Fruit fly (Drosophila melanogaster) whole organism, embryonic: ENCODE results near the gene CG31161.

Experiments used
- Asciz ChIP-seq: fragments of 200-800 bp; sonication (Bioruptor generic); optimal IDR thresholded peaks from 2 replicates; lab custom pipeline; 2017; ENCODE audit warnings: missing biosample characterization, mild to moderate bottlenecking, missing genetic modification characterization, missing genetic modification reagents
- Awh ChIP-seq: fragments of 200-800 bp; sonication (Bioruptor generic); IDR thresholded peaks from 2 replicates; pipeline ENCODE4, ENCODE4 v1.3.6; 2022; ENCODE audit warnings: missing biosample characterization, missing genetic modification characterization
- CG10431 ChIP-seq: fragments of 200-800 bp; sonication (Bioruptor generic); optimal IDR thresholded peaks from 3 replicates; lab custom pipeline; 2018; ENCODE audit warnings: missing biosample characterization, mild to moderate bottlenecking, missing genetic modification characterization
- CG10565 ChIP-seq: fragments of 200-800 bp; sonication (Bioruptor generic); optimal IDR thresholded peaks from 3 replicates; lab custom pipeline; 2016; ENCODE audit warnings: missing biosample characterization, mild to moderate bottlenecking, missing genetic modification characterization
- CG11093 ChIP-seq: fragments of 200-800 bp; sonication (Bioruptor generic); IDR thresholded peaks from 3 replicates; pipeline ENCODE4 v1.3.6; 2022; ENCODE audit warnings: missing biosample characterization, missing genetic modification characterization
- CG12219 ChIP-seq: fragments of 200-800 bp; sonication (Bioruptor generic); optimal IDR thresholded peaks from 3 replicates; lab custom pipeline; 2018; ENCODE audit warnings: missing biosample characterization, mild to moderate bottlenecking, missing genetic modification characterization
- CG13123 ChIP-seq: fragments of 200-800 bp; sonication (Bioruptor generic); optimal IDR thresholded peaks from 2 replicates; lab custom pipeline; 2016; ENCODE audit warnings: missing biosample characterization, missing genetic modification characterization
- CG14965 ChIP-seq: fragments of 200-800 bp; sonication (Bioruptor generic); optimal IDR thresholded peaks from 2 replicates; lab custom pipeline; 2016; ENCODE audit warnings: missing biosample characterization, missing genetic modification characterization, borderline replicate concordance
- CG15011 ChIP-seq: fragments of 200-800 bp; sonication (Bioruptor generic); optimal IDR thresholded peaks from 3 replicates; lab custom pipeline; 2018; ENCODE audit warnings: missing biosample characterization, mild to moderate bottlenecking, missing genetic modification characterization
- CG1647 ChIP-seq: fragments of 200-800 bp; sonication (Bioruptor generic); optimal IDR thresholded peaks from 3 replicates; lab custom pipeline; 2016; ENCODE audit warnings: missing biosample characterization, missing genetic modification characterization
- CG17328 ChIP-seq: fragments of 200-800 bp; sonication (Bioruptor generic); IDR thresholded peaks from 2 replicates; pipeline ENCODE4 v1.3.6; 2022; ENCODE audit warnings: missing biosample characterization, missing genetic modification characterization
- CG18262 ChIP-seq: fragments of 200-800 bp; optimal IDR thresholded peaks from 3 replicates; lab custom pipeline; 2019; ENCODE audit warnings: missing biosample characterization, mild to moderate bottlenecking, missing genetic modification characterization, moderate library complexity
- CG18599 ChIP-seq: fragments of 200-800 bp; sonication (Bioruptor generic); optimal IDR thresholded peaks from 3 replicates; lab custom pipeline; 2017; ENCODE audit warnings: missing biosample characterization, missing genetic modification characterization, mild to moderate bottlenecking, moderate library complexity, missing genetic modification reagents
- CG2199 ChIP-seq: fragments of 200-800 bp; sonication (Bioruptor generic); IDR thresholded peaks from 3 replicates; pipeline ENCODE4 v1.3.6; 2022; ENCODE audit warnings: missing biosample characterization, missing genetic modification characterization
- CG30403 ChIP-seq: fragments of 200-800 bp; sonication (Bioruptor generic); optimal IDR thresholded peaks from 3 replicates; lab custom pipeline; 2016; ENCODE audit warnings: missing biosample characterization, missing genetic modification characterization
- CG31388 ChIP-seq: fragments of 200-800 bp; sonication (Bioruptor generic); optimal IDR thresholded peaks from 2 replicates; lab custom pipeline; 2016; ENCODE audit warnings: missing biosample characterization, missing genetic modification characterization
- CG3163 ChIP-seq: fragments of 200-800 bp; sonication (Bioruptor generic); optimal IDR thresholded peaks from 3 replicates; lab custom pipeline; 2016; ENCODE audit warnings: missing biosample characterization, missing genetic modification characterization
- CG3407 ChIP-seq: fragments of 200-800 bp; sonication (Bioruptor generic); optimal IDR thresholded peaks from 2 replicates; lab custom pipeline; 2018; ENCODE audit warnings: missing biosample characterization, mild to moderate bottlenecking, missing genetic modification characterization
- CG43689 ChIP-seq: fragments of 200-800 bp; sonication (Bioruptor generic); IDR thresholded peaks from 2 replicates; pipeline ENCODE4 v1.3.6; 2022; ENCODE audit warnings: missing biosample characterization, missing genetic modification characterization
- CG4820 ChIP-seq: fragments of 200-800 bp; sonication (Bioruptor generic); optimal IDR thresholded peaks from 3 replicates; lab custom pipeline; 2016; ENCODE audit warnings: missing biosample characterization, missing genetic modification characterization
- CG7745 ChIP-seq: fragments of 200-800 bp; sonication (Bioruptor generic); optimal IDR thresholded peaks from 2 replicates; lab custom pipeline; 2018; ENCODE audit warnings: missing biosample characterization, mild to moderate bottlenecking, missing genetic modification characterization, moderate library complexity
- CG7786 ChIP-seq: fragments of 200-800 bp; sonication (Bioruptor generic); optimal IDR thresholded peaks from 2 replicates; lab custom pipeline; 2016; ENCODE audit warnings: missing biosample characterization, missing genetic modification characterization
- CG7928 ChIP-seq: fragments of 200-800 bp; sonication (Bioruptor generic); optimal IDR thresholded peaks from 2 replicates; lab custom pipeline; 2017; ENCODE audit warnings: missing biosample characterization, mild to moderate bottlenecking, missing genetic modification characterization
- CG9609 ChIP-seq: fragments of 200-800 bp; sonication (Bioruptor generic); optimal IDR thresholded peaks from 3 replicates; lab custom pipeline; 2016; ENCODE audit warnings: missing biosample characterization, missing genetic modification characterization
- Chrac-16 ChIP-seq: fragments of 200-800 bp; sonication (Bioruptor generic); optimal IDR thresholded peaks from 3 replicates; lab custom pipeline; 2016; ENCODE audit warnings: missing biosample characterization, missing genetic modification characterization
- E2f2 ChIP-seq: fragments of 200-800 bp; sonication (Bioruptor generic); IDR thresholded peaks from 2 replicates; pipeline ENCODE4 v1.3.6; 2022; ENCODE audit warnings: missing biosample characterization, missing genetic modification characterization
- Ets97D ChIP-seq: fragments of 200-800 bp; sonication (Bioruptor generic); optimal IDR thresholded peaks from 3 replicates; lab custom pipeline; 2016; ENCODE audit warnings: missing biosample characterization, missing genetic modification characterization
- Fer3 ChIP-seq: fragments of 200-800 bp; sonication (Bioruptor generic); optimal IDR thresholded peaks from 2 replicates; lab custom pipeline; 2018; ENCODE audit warnings: missing biosample characterization, mild to moderate bottlenecking, missing genetic modification characterization, moderate library complexity
- Gsc ChIP-seq: fragments of 200-800 bp; sonication (Bioruptor generic); IDR thresholded peaks from 2 replicates; pipeline ENCODE4 v1.3.6; 2022; ENCODE audit warnings: missing biosample characterization, missing genetic modification characterization
- Kr ChIP-seq: fragments of 200-800 bp; sonication (Bioruptor generic); optimal IDR thresholded peaks from 2 replicates; lab custom pipeline; 2017; ENCODE audit warnings: missing biosample characterization, mild to moderate bottlenecking, missing genetic modification characterization
- Med ChIP-seq: fragments of 200-800 bp; sonication (Bioruptor generic); peaks from one replicate; lab custom pipeline; 2016; ENCODE audit warnings: missing biosample characterization, missing genetic modification characterization, mild to moderate bottlenecking, inconsistent platforms, moderate library complexity
- Nf-YB ChIP-seq: fragments of 200-800 bp; sonication (Bioruptor generic); optimal IDR thresholded peaks from 3 replicates; lab custom pipeline; 2019; ENCODE audit warnings: missing biosample characterization, mild to moderate bottlenecking, missing genetic modification characterization, moderate library complexity
- Rx ChIP-seq: fragments of 200-800 bp; sonication (Bioruptor generic); IDR thresholded peaks from 2 replicates; pipeline ENCODE4 v1.3.6; 2022; ENCODE audit warnings: missing biosample characterization, missing genetic modification characterization
- Sox102F ChIP-seq: fragments of 200-800 bp; sonication (Bioruptor generic); optimal IDR thresholded peaks from 2 replicates; lab custom pipeline; 2018; ENCODE audit warnings: missing biosample characterization, mild to moderate bottlenecking, missing genetic modification characterization, moderate library complexity
- Sry-δ ChIP-seq: fragments of 200-800 bp; sonication (Bioruptor generic); optimal IDR thresholded peaks from 2 replicates; lab custom pipeline; 2016; ENCODE audit warnings: missing biosample characterization, missing genetic modification characterization
- TFAM ChIP-seq: fragments of 200-800 bp; sonication (Bioruptor generic); optimal IDR thresholded peaks from 2 replicates; lab custom pipeline; 2017; ENCODE audit warnings: missing biosample characterization, missing genetic modification characterization, inconsistent platforms
- ab ChIP-seq: fragments of 200-800 bp; sonication (Bioruptor generic); optimal IDR thresholded peaks from 2 replicates; lab custom pipeline; 2016; ENCODE audit warnings: missing biosample characterization, missing genetic modification characterization
- ash1 ChIP-seq: fragments of 200-800 bp; sonication (Bioruptor generic); optimal IDR thresholded peaks from 2 replicates; lab custom pipeline; 2018; ENCODE audit warnings: missing biosample characterization, mild to moderate bottlenecking, missing genetic modification characterization
- eyg ChIP-seq: fragments of 200-800 bp; sonication (Bioruptor generic); optimal IDR thresholded peaks from 3 replicates; lab custom pipeline; 2016; ENCODE audit warnings: missing biosample characterization, missing genetic modification characterization
- gcm ChIP-seq: fragments of 200-800 bp; sonication (Bioruptor generic); optimal IDR thresholded peaks from 2 replicates; lab custom pipeline; 2019; ENCODE audit warnings: missing biosample characterization, mild to moderate bottlenecking, missing genetic modification characterization, moderate library complexity
- gcm2 ChIP-seq: fragments of 200-800 bp; sonication (Bioruptor generic); optimal IDR thresholded peaks from 2 replicates; lab custom pipeline; 2016; ENCODE audit warnings: missing biosample characterization, missing genetic modification characterization
- grau ChIP-seq: fragments of 200-800 bp; optimal IDR thresholded peaks from 3 replicates; lab custom pipeline; 2019; ENCODE audit warnings: missing biosample characterization, mild to moderate bottlenecking, missing genetic modification characterization, moderate library complexity
- gsb-n ChIP-seq: fragments of 200-800 bp; sonication (Bioruptor generic); optimal IDR thresholded peaks from 3 replicates; lab custom pipeline; 2018; ENCODE audit warnings: missing biosample characterization, mild to moderate bottlenecking, missing genetic modification characterization
- hth ChIP-seq: fragments of >200 bp; optimal IDR thresholded peaks from 2 replicates; lab custom pipeline; 2017; ENCODE audit warnings: inconsistent platforms
- lov ChIP-seq, 2 experiments: fragments of 200-800 bp in 1 of 2; fragments of >200 bp in 1 of 2; sonication (Bioruptor generic) in 1 of 2; IDR thresholded peaks in 1 of 2; optimal IDR thresholded peaks in 1 of 2; 2 replicates in 1 of 2; 3 replicates in 1 of 2; pipeline versions ENCODE4 v1.3.6 to Lab custom; 2017 to 2022; ENCODE audit warnings: missing biosample characterization in 1 of 2, missing genetic modification characterization in 1 of 2
- p53 ChIP-seq: fragments of 200-800 bp; sonication (Bioruptor generic); optimal IDR thresholded peaks from 2 replicates; lab custom pipeline; 2016; ENCODE audit warnings: missing biosample characterization, missing genetic modification characterization
- pfk ChIP-seq: fragments of 200-800 bp; sonication (Bioruptor generic); optimal IDR thresholded peaks from 2 replicates; lab custom pipeline; 2018; ENCODE audit warnings: missing biosample characterization, mild to moderate bottlenecking, missing genetic modification characterization, moderate library complexity
- sob ChIP-seq: fragments of 200-800 bp; sonication (Bioruptor generic); IDR thresholded peaks from 2 replicates; pipeline ENCODE4 v1.3.6; 2022; ENCODE audit warnings: missing biosample characterization, missing genetic modification characterization
- stc ChIP-seq: fragments of 200-800 bp; sonication (Bioruptor generic); IDR thresholded peaks from 2 replicates; pipeline ENCODE4 v1.3.6; 2022; ENCODE audit warnings: missing biosample characterization, missing genetic modification characterization
- tio ChIP-seq: fragments of 200-800 bp; sonication (Bioruptor generic); optimal IDR thresholded peaks from 2 replicates; lab custom pipeline; 2017; ENCODE audit warnings: missing biosample characterization, missing genetic modification characterization, inconsistent platforms

The CG31161 gene

dm6 chr3R:22590668-22591275 is 25.5 kb upstream of the CG31161 start (continued):
- TF ChIP-seq Sry-δ (GFP tag; lab: Kevin White, UChicago) (no peak), Rx (GFP tag; lab: Robert Waterston, UW) (no peak), p53 (GFP tag; lab: Kevin White, UChicago) (no peak), CG9609 (GFP tag; lab: Kevin White, UChicago) (peak; percentile 1), E2f2 (peak; percentile 34; the same call in 1 of the 2 replicates), eyg (GFP tag; lab: Kevin White, UChicago) (no peak), Awh (0 out of 2 replicates have a peak, but pooled peaks have one; percentile 14), ash1 (no peak), Gsc (no peak), Med (GFP tag; lab: Kevin White, UChicago) (peak; percentile 85), Fer3 (tag; lab: Kevin White, UChicago) (no peak), Chrac-16 (GFP tag; lab: Kevin White, UChicago) (peak; percentile 12), CG7928 (GFP tag; lab: Kevin White, UChicago) (no peak), CG10431 (GFP tag; lab: Kevin White, UChicago) (peak; percentile 14), CG43689 (GFP tag; lab: Robert Waterston, UW) (no peak), lov (optimal IDR thresholded peaks at IDR 0.05; lab: Kevin White, UChicago) (no peak), lov (GFP tag; IDR thresholded peaks at IDR 0.05; lab: Robert Waterston, UW) (no peak), CG7786 (GFP tag; lab: Kevin White, UChicago) (peak; percentile 19), Ets97D (peak; percentile 17), CG30403 (peak; percentile 72), gsb-n (peak; percentile 80), stc (GFP tag; lab: Robert Waterston, UW) (no peak), tio (GFP tag; lab: Kevin White, UChicago) (peak; percentile 72), pfk (no peak), CG4820 (peak; percentile 63), CG13123 (GFP tag; lab: Kevin White, UChicago) (peak; percentile 18), CG12219 (GFP tag; lab: Kevin White, UChicago) (peak; percentile 40), CG2199 (GFP tag; lab: Robert Waterston, UW) (peak; percentile 90; the same call in 2 of the 3 replicates), hth (lab: Kevin White, UChicago) (no peak), CG31388 (GFP tag; lab: Kevin White, UChicago) (no peak), CG18599 (peak; percentile 22), CG11093 (GFP tag; lab: Robert Waterston, UW) (no peak), gcm (peak; percentile 72), sob (GFP tag; lab: Robert Waterston, UW) (no peak), CG18262 (peak; percentile 91), grau (tag; lab: Kevin White, UChicago) (peak; percentile 69), Sox102F (GFP tag; lab: Kevin White, UChicago) (peak; percentile 79), CG3163 (GFP tag; lab: Kevin White, UChicago) (no peak), gcm2 (GFP tag; lab: Kevin White, UChicago) (no peak), CG3407 (GFP tag; lab: Kevin White, UChicago) (peak; percentile 65), ab (GFP tag; lab: Kevin White, UChicago) (no peak), Kr (GFP tag; lab: Kevin White, UChicago) (no peak), CG1647 (GFP tag; lab: Kevin White, UChicago) (no peak), CG7745 (tag; lab: Kevin White, UChicago) (no peak), CG10565 (GFP tag; lab: Kevin White, UChicago) (no peak), Nf-YB (peak; percentile 38), CG14965 (GFP tag; lab: Kevin White, UChicago) (no peak), Asciz (GFP tag; lab: Kevin White, UChicago) (peak; percentile 69), CG15011 (GFP tag; lab: Kevin White, UChicago) (peak; percentile 35), CG17328 (GFP tag; lab: Robert Waterston, UW) (peak; percentile 42; the same call in 1 of the 2 replicates), TFAM (GFP tag; lab: Kevin White, UChicago) (peak; percentile 28)
